Fruit fly (Drosophila melanogaster): Measurements from ENCODE around the gene X11L.

X11L gene

dm6 chrX:17577356-17577755 is 22.1 kb upstream of the X11L start:
- TF ChIP-seq pan (optimal IDR thresholded peaks at IDR 0.05) (no peak), Dll (optimal IDR thresholded peaks at IDR 0.05) (no peak), EcR (GFP tag; optimal IDR thresholded peaks at IDR 0.05) (no peak), usp (GFP tag; optimal IDR thresholded peaks at IDR 0.05) (no peak), psq (optimal IDR thresholded peaks at IDR 0.05) (no peak), CG8478 (optimal IDR thresholded peaks at IDR 0.05) (no peak)

DNA sequence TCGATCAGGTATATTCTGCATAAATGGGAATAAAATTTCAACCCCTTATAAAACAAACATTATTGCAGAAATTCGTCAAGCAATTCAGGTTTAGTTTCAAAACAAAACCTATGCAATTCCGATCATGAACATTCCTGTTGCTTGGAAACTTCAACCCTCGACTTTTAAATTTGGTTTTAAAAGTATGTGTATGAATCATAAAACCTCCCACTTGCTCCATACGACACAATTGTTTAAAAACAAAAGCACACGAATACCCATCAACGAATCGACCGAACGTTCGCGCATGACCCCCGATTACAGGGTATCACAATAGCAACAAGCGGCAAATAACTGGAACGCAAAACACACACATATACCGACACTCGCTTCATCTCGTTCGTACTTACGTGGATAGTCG is 21.3 kb upstream of the X11L start:
- no peak for TF ChIP-seq usp (GFP tag; optimal IDR thresholded peaks at IDR 0.05)
- TF ChIP-seq pan (optimal IDR thresholded peaks at IDR 0.05) = peak; percentile 89

dm6 chrX:17578869-17579781 is 20.3 kb upstream of the X11L start, which contains the start of gene Ankle2:
TSS of gene Ankle2 (minus strand) at chrX:17579229.
- TF ChIP-seq Dll (optimal IDR thresholded peaks at IDR 0.05) (no peak), psq (optimal IDR thresholded peaks at IDR 0.05) (no peak), pan (optimal IDR thresholded peaks at IDR 0.05) (no peak), usp (GFP tag; optimal IDR thresholded peaks at IDR 0.05) (no peak), EcR (GFP tag; optimal IDR thresholded peaks at IDR 0.05) (no peak), CG8478 (optimal IDR thresholded peaks at IDR 0.05) (no peak)

- no peak for TF ChIP-seq CG8478 (optimal IDR thresholded peaks at IDR 0.05)
- no peak for TF ChIP-seq EcR (GFP tag; optimal IDR thresholded peaks at IDR 0.05)
- no peak for TF ChIP-seq psq (optimal IDR thresholded peaks at IDR 0.05)
- TF ChIP-seq Dll (optimal IDR thresholded peaks at IDR 0.05) = no peak
- no peak for TF ChIP-seq usp (GFP tag; optimal IDR thresholded peaks at IDR 0.05)
- TF ChIP-seq pan (optimal IDR thresholded peaks at IDR 0.05) = no peak
Measured at dm6 chrX:17579782-17580451, 19.5 kb upstream of the X11L start, which contains the start of gene CG12991. TSS of gene CG12991 (plus strand) at chrX:17579861.

DNA sequence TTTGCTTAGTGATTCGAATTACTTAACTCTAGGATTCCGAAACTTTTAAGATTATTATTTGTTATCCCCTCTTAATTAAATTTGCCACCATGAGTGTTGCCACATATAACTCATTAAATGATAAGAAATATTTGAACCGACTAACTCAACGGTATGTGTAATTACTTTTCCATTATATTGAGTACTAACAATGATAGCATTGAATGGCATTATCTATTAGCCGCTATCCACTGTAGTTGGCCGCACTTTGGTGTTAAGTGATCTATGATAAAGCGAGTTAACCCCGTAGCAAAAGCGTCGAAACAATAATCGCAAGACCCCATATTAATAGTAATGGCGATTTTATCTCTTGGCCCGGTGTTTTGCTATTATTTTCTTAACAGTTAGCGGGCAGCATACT is 18.5 kb upstream of the X11L start:
- TF ChIP-seq CG8478 (optimal IDR thresholded peaks at IDR 0.05) (no peak), pan (optimal IDR thresholded peaks at IDR 0.05) (no peak), psq (optimal IDR thresholded peaks at IDR 0.05) (no peak), EcR (GFP tag; optimal IDR thresholded peaks at IDR 0.05) (no peak), Dll (optimal IDR thresholded peaks at IDR 0.05) (no peak), usp (GFP tag; optimal IDR thresholded peaks at IDR 0.05) (no peak)

dm6 chrX:17581606-17582281 is 17.7 kb upstream of the X11L start:
- TF ChIP-seq pan (optimal IDR thresholded peaks at IDR 0.05) (peak; percentile 64), usp (GFP tag; optimal IDR thresholded peaks at IDR 0.05) (no peak)

- TF ChIP-seq CG8478 (optimal IDR thresholded peaks at IDR 0.05) = no peak
- TF ChIP-seq Dll (optimal IDR thresholded peaks at IDR 0.05) = no peak
- TF ChIP-seq psq (optimal IDR thresholded peaks at IDR 0.05) = no peak
- no peak for TF ChIP-seq pan (optimal IDR thresholded peaks at IDR 0.05)
- TF ChIP-seq EcR (GFP tag; optimal IDR thresholded peaks at IDR 0.05) = no peak
- no peak for TF ChIP-seq usp (GFP tag; optimal IDR thresholded peaks at IDR 0.05)
Measured at dm6 chrX:17582650-17583049, 16.8 kb upstream of the X11L start.

DNA sequence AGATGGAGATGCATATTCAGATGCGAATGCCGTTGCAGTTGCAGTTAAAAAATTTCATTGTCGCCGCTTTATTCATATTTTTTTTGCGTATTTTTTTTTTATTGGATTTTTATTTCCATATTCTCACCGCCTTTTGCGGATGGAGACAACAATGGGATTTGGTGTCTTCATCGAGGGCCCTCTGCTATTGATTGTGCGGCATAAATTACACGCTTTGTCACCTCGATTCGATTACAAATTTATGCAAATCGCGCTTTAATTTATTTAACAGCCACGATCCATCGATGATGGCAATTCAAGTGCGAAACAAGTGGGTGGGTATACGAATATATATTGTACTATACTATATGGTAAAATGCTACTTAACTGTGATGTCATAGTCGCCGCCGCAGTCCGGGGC is 15.7 kb upstream of the X11L start:
- TF ChIP-seq pan (optimal IDR thresholded peaks at IDR 0.05) = no peak
- TF ChIP-seq EcR (GFP tag; optimal IDR thresholded peaks at IDR 0.05) = no peak
- TF ChIP-seq psq (optimal IDR thresholded peaks at IDR 0.05) = no peak
- TF ChIP-seq usp (GFP tag; optimal IDR thresholded peaks at IDR 0.05) = no peak
- no peak for TF ChIP-seq CG8478 (optimal IDR thresholded peaks at IDR 0.05)
- TF ChIP-seq Dll (optimal IDR thresholded peaks at IDR 0.05) = no peak

- no peak for TF ChIP-seq EcR (GFP tag; optimal IDR thresholded peaks at IDR 0.05)
Measured at dm6 chrX:17585892-17586291, 13.5 kb upstream of the X11L start.

DNA sequence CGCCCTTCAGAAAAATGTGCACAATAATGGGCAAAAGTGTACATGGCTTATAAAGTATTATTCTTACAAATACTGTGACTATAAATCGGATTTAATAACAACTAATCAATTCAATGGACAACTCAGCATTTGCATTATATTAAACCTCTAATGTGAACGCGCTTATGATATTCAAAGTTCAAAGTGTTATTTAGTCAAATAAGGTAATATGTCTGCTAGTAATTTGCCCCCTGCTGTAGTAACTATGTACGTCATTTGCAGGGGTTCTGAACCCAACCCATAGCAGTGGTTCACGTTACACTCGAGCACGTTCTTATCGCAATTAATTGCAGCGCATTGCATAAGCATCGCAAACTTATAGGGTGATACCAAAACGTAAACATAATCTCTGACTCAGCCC is 11.3 kb upstream of the X11L start:
- TF ChIP-seq CG8478 (optimal IDR thresholded peaks at IDR 0.05) (no peak), usp (GFP tag; optimal IDR thresholded peaks at IDR 0.05) (no peak), pan (optimal IDR thresholded peaks at IDR 0.05) (no peak), Dll (optimal IDR thresholded peaks at IDR 0.05) (no peak), EcR (GFP tag; optimal IDR thresholded peaks at IDR 0.05) (no peak)

- TF ChIP-seq pan (optimal IDR thresholded peaks at IDR 0.05) (no peak), CG8478 (optimal IDR thresholded peaks at IDR 0.05) (no peak), usp (GFP tag; optimal IDR thresholded peaks at IDR 0.05) (no peak)
Measured at dm6 chrX:17588565-17588964, 10.8 kb upstream of the X11L start, which contains the start of gene CG12992. TSS of gene CG12992 (plus strand) at chrX:17588865.

- no peak for TF ChIP-seq CG8478 (optimal IDR thresholded peaks at IDR 0.05)
- TF ChIP-seq EcR (GFP tag; optimal IDR thresholded peaks at IDR 0.05) = no peak
- no peak for TF ChIP-seq usp (GFP tag; optimal IDR thresholded peaks at IDR 0.05)
- TF ChIP-seq pan (optimal IDR thresholded peaks at IDR 0.05) = no peak
- TF ChIP-seq Dll (optimal IDR thresholded peaks at IDR 0.05) = no peak
- no peak for TF ChIP-seq psq (optimal IDR thresholded peaks at IDR 0.05)
Measured at dm6 chrX:17594745-17595144, 4.7 kb upstream of the X11L start.
